Fruit fly (Drosophila melanogaster): ENCODE results near the gene Diap1.

The Diap1 gene

DNA sequence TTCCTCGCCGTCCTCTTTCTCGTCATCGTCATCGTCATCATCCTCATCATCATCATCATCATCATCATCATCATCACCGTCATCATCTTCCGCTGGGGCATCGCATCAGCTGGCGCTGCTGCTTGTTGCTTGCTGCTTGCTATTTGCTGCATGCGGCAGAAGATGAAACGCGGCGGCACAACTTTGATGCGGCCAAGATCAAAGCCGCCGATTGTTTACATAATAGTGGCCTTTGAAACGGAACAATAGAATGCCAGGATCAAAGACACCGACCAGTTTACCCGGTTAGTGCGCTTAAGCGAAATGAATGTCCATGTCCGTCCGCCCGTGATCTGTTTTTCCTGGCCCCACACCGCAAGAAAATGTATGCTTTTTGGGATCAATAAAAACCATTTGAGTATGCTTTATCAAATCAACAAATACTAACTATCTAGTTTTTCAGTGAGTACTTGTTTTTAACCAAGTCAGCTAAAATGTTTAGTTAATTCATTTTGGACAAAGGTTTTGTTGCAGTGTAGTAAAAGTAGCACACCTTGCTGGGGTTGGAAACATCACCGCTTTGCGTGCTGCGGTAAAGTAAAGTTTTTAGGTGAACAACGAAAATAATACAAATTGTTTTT is 29.7 kb downstream of the Diap1 start (continued):
- TF ChIP-seq bcd (GFP tag; optimal IDR thresholded peaks at IDR 0.05) (peak; percentile 23), bab2 (GFP tag; optimal IDR thresholded peaks at IDR 0.05) (peak; percentile 26), row (GFP tag; IDR thresholded peaks at IDR 0.05) (peak; percentile 50), CG31224 (GFP tag; IDR thresholded peaks at IDR 0.05) (no peak), HmgZ (tag; optimal IDR thresholded peaks at IDR 0.05) (no peak), CG3847 (GFP tag; IDR thresholded peaks at IDR 0.05) (no peak), pan (optimal IDR thresholded peaks at IDR 0.05) (peak in 1 of 2 experiments; percentile 70), pan (GFP tag; optimal IDR thresholded peaks at IDR 0.05 in 1 of 2, IDR thresholded peaks at IDR 0.05 in 1 of 2) (peak in 1 of 2 experiments; percentile 76), Ptx1 (GFP tag; IDR thresholded peaks at IDR 0.05) (no peak), Stat92E (GFP tag; optimal IDR thresholded peaks at IDR 0.05) (no peak), Optix (GFP tag; IDR thresholded peaks at IDR 0.05) (no peak), CG10366 (GFP tag; IDR thresholded peaks at IDR 0.05) (peak; percentile 28), p53 (GFP tag; optimal IDR thresholded peaks at IDR 0.05) (no peak), cwo (GFP tag; optimal IDR thresholded peaks at IDR 0.05) (no peak), run (tag; optimal IDR thresholded peaks at IDR 0.05) (no peak), Jarid2 (GFP tag; optimal IDR thresholded peaks at IDR 0.05) (no peak), CG1647 (GFP tag; optimal IDR thresholded peaks at IDR 0.05) (no peak), chif (GFP tag; optimal IDR thresholded peaks at IDR 0.05) (peak; percentile 35 to 82), Opbp (GFP tag; IDR thresholded peaks at IDR 0.05; ENCODE audit: partially characterized antibody) (no peak), sens-2 (GFP tag; IDR thresholded peaks at IDR 0.05) (peak; percentile 23; the same call in 1 of the 2 replicates), br (optimal IDR thresholded peaks at IDR 0.05) (no peak), CG8944 (GFP tag; optimal IDR thresholded peaks at IDR 0.05) (peak; percentile 46), trh (GFP tag; optimal IDR thresholded peaks at IDR 0.05) (no peak), CG3407 (GFP tag; optimal IDR thresholded peaks at IDR 0.05) (peak; percentile 14), CG14441 (GFP tag; IDR thresholded peaks at IDR 0.05) (0 out of 2 replicates have a peak, but pooled peaks have one; percentile 21), org-1 (GFP tag; optimal IDR thresholded peaks at IDR 0.05) (peak; percentile 17), kni (GFP tag; optimal IDR thresholded peaks at IDR 0.05) (peak; percentile 39), CG17612 (GFP tag; IDR thresholded peaks at IDR 0.05) (no peak), CG15269 (tag; optimal IDR thresholded peaks at IDR 0.05) (no peak), HHEX (GFP tag; optimal IDR thresholded peaks at IDR 0.05) (no peak), gcm (GFP tag; optimal IDR thresholded peaks at IDR 0.05) (peak; percentile 50), CG4424 (GFP tag; optimal IDR thresholded peaks at IDR 0.05) (peak; percentile 63), fru (optimal IDR thresholded peaks at IDR 0.05) (no peak), Oli (tag; optimal IDR thresholded peaks at IDR 0.05) (peak; percentile 45), CG9797 (GFP tag; optimal IDR thresholded peaks at IDR 0.05) (no peak), CG11695 (GFP tag; IDR thresholded peaks at IDR 0.05) (no peak), zf30C (GFP tag; optimal IDR thresholded peaks at IDR 0.05) (peak; percentile 80), CG6254 (GFP tag; optimal IDR thresholded peaks at IDR 0.05) (no peak), lmd (GFP tag; IDR thresholded peaks at IDR 0.05) (no peak), CG13123 (GFP tag; optimal IDR thresholded peaks at IDR 0.05) (no peak), Med (GFP tag) (peak; percentile 80), CG15601 (tag; optimal IDR thresholded peaks at IDR 0.05) (peak; percentile 12), NK7.1 (GFP tag; optimal IDR thresholded peaks at IDR 0.05) (no peak), BEAF-32 (GFP tag; optimal IDR thresholded peaks at IDR 0.05) (no peak), lola (GFP tag; optimal IDR thresholded peaks at IDR 0.05) (peak in 1 of 3 experiments; percentile 80), repo (GFP tag; optimal IDR thresholded peaks at IDR 0.05) (no peak), HLHmδ (GFP tag; optimal IDR thresholded peaks at IDR 0.05) (no peak), ewg (GFP tag; optimal IDR thresholded peaks at IDR 0.05) (peak; percentile 8), CG2889 (GFP tag; IDR thresholded peaks at IDR 0.05) (no peak), Max (GFP tag; optimal IDR thresholded peaks at IDR 0.05) (peak; percentile 3)
